Fruit fly (Drosophila melanogaster) S2 (cell line): ENCODE data around the gene CG4935.

Experiments
- CG8478 ChIP-seq: fragments of >200 bp; optimal IDR thresholded peaks from 2 replicates; lab custom pipeline; 2018
- CTCF ChIP-seq, 2 experiments: fragments of >200 bp; optimal IDR thresholded peaks; 2 replicates each; lab custom pipeline; 2018

DNA sequence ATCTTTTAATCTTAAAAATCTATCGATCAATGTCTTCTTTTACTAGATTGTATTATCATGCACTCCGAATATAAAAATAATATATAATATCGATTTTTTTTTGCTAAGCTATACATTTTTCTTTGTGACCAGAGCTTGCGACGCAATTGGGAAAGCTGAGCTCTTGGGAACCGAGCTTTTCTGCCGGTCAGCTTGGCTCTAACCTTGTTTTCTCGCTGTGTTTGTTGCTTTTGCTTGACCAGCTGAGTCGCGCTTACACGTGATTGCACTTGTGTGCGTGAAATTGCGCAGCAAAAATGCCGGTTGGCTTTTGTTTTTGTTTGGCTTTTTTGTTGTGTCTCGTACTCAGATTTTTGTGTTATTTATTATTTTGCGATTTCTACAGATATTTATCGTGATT is 11.5 kb downstream of the CG4935 start:
- TF ChIP-seq CTCF (optimal IDR thresholded peaks at IDR 0.05; lab: Kevin White, UChicago) (no peak), CG8478 (lab: Kevin White, UChicago) (no peak)
